Worm (Caenorhabditis elegans): ENCODE results near the gene F48E8.4.

F48E8.4 gene

DNA sequence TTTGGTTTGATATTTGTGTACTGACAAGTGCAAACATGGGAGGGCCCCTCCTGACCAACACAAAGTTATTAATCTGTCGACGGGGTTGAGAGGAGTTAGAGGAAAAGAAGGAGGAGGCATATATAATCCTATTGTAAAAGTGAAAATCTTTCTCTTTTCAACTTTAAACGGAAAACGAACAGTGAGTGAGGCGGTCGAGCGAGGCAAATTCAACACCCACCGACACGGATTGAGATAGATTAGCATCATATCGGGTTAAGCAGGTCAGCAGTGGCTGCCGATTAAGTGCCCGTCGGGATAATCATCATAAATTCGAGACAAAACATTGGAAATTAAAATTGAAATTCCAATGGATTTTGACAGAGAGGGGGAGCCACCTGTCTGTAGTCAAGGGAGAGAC lies 17.1 kb upstream of the F48E8.4 start:
- TF ChIP-seq snpc-1.1 (tag; optimal IDR thresholded peaks at IDR 0.05; ENCODE audit: insufficient read depth) (no peak), B0035.1 (tag; optimal IDR thresholded peaks at IDR 0.05) (no peak), attf-3 (GFP tag; conservative IDR thresholded peaks at IDR 0.05) (no peak), C17E4.6 (GFP tag; IDR thresholded peaks at IDR 0.05) (no peak), T07F8.4 (tag; optimal IDR thresholded peaks at IDR 0.05) (no peak), lin-54 (GFP tag; optimal IDR thresholded peaks at IDR 0.05) (no peak), F39B2.1 (GFP tag; IDR thresholded peaks at IDR 0.05) (no peak), F33H1.4 (GFP tag; IDR thresholded peaks at IDR 0.05) (no peak), dpff-1 (tag; optimal IDR thresholded peaks at IDR 0.05) (no peak), F37B4.10 (GFP tag; IDR thresholded peaks at IDR 0.05) (no peak), ztf-3 (GFP tag; optimal IDR thresholded peaks at IDR 0.05) (no peak), mxl-1 (tag; optimal IDR thresholded peaks at IDR 0.05) (no peak), ztf-28 (GFP tag; IDR thresholded peaks at IDR 0.05) (no peak), sea-2 (GFP tag; IDR thresholded peaks at IDR 0.05) (no peak), madf-3 (GFP tag; IDR thresholded peaks at IDR 0.05) (no peak), nhr-120 (GFP tag; IDR thresholded peaks at IDR 0.05) (no peak), K11D2.4 (GFP tag; IDR thresholded peaks at IDR 0.05) (no peak), mel-28 (tag; optimal IDR thresholded peaks at IDR 0.05; ENCODE audit: borderline replicate concordance) (no peak), hrde-1 (tag; optimal IDR thresholded peaks at IDR 0.05; ENCODE audit: borderline replicate concordance) (no peak), ztf-22 (GFP tag; optimal IDR thresholded peaks at IDR 0.05) (no peak)

DNA sequence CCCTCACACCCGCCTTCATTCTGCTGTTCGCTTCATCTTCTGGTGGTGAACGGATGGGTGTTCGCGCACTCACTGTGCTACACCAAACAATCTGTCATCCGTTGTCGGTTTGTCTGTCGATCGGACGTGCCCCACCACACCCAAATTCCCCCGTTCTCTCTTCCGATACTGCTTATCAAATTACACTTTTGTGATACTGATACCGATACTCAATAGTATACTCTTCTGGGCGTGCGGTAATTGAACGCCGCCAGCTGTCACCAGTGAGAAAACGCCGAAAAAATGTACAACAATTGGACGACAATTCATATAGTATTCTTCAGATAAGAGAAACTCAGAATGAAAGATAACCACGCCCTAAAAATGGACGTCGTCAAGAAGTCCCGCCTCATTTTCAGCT lies 15.3 kb upstream of the F48E8.4 start:
- TF ChIP-seq F57A8.1 (GFP tag; optimal IDR thresholded peaks at IDR 0.05), result no peak
- peak; percentile 67 for TF ChIP-seq nhr-80 (tag; optimal IDR thresholded peaks at IDR 0.05)
- TF ChIP-seq madf-10 (tag; optimal IDR thresholded peaks at IDR 0.05), result no peak
- TF ChIP-seq ztf-28 (GFP tag; IDR thresholded peaks at IDR 0.05), result 0 out of 2 replicates have a peak, but pooled peaks have one; percentile 4
- TF ChIP-seq Y53G8AR.9 (GFP tag; conservative IDR thresholded peaks at IDR 0.05), result no peak

DNA sequence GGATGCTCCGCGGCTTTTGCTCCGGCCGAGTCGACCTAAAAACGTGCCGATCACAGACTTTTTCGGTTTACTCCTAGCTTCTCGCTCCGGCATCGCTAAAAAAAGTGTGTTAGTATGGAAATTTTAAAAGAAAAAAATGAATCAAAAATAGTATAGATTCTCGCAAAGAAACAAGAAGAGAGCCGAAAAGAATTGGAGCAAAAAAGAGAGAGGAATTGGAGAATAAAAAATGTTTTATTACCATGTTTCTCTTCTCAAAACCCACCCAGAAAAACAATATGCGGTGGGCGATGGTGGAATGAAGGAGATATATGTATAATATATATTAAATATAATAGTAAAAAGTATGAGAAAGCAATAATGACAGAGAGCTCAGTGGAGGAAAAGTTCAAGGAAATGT lies 12.8 kb upstream of the F48E8.4 start, which contains the start of gene W03A5.6:
Gene W03A5.6, minus strand, starts transcription at position 101 of the 400 bp plus-strand sequence.
- TF ChIP-seq bed-2 (GFP tag; IDR thresholded peaks at IDR 0.05) (no peak), F33H1.4 (GFP tag; IDR thresholded peaks at IDR 0.05) (no peak), lag-1 (GFP tag; IDR thresholded peaks at IDR 0.05) (no peak), egl-44 (GFP tag; IDR thresholded peaks at IDR 0.05) (no peak), hmg-20 (GFP tag; IDR thresholded peaks at IDR 0.05) (no peak), lin-40 (tag; optimal IDR thresholded peaks at IDR 0.05) (no peak), let-607 (tag; optimal IDR thresholded peaks at IDR 0.05) (no peak), nhr-80 (tag; optimal IDR thresholded peaks at IDR 0.05) (no peak), efl-1 (GFP tag; optimal IDR thresholded peaks at IDR 0.05) (no peak), Y79H2A.3 (GFP tag; conservative IDR thresholded peaks at IDR 0.05) (no peak), tlf-1 (GFP tag; optimal IDR thresholded peaks at IDR 0.05) (no peak), egrh-3 (GFP tag; IDR thresholded peaks at IDR 0.05) (no peak), lsy-27 (tag; optimal IDR thresholded peaks at IDR 0.05; ENCODE audit: borderline replicate concordance, insufficient read depth) (no peak), mcd-1 (GFP tag; IDR thresholded peaks at IDR 0.05) (no peak), madf-10 (tag; optimal IDR thresholded peaks at IDR 0.05) (no peak)
